Worm (Caenorhabditis elegans): Measurements from ENCODE around the gene pbo-1.

pbo-1 gene

DNA sequence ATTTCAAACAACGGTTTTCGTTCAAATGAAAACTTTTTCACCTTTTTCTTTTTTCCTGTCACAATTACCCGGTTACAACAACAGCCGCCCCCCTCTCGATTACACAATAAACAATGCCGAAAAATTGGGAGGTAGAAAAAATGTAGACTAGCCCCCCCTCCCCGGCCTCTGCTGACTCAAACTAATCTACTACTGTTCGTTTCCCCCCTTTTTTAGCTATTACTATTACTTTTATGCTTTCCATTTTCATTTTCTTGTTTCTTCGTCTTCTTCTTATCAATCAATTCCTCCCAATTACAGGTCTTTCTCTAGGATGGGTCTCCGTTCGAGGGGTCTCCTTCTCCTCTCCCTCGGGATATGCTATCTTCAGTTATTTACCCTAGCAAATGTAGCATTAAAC lies 28.5 kb downstream of the pbo-1 start, which contains the start of gene let-805:
let-805 (plus strand) TSS at position 301 of the 400 bp plus-strand sequence.
- TF ChIP-seq nhr-67 (tag; optimal IDR thresholded peaks at IDR 0.05) (no peak), ztf-11 (tag; optimal IDR thresholded peaks at IDR 0.05) (no peak), nfya-1 (tag; optimal IDR thresholded peaks at IDR 0.05; ENCODE audit: insufficient read depth) (no peak), jun-1 (tag; optimal IDR thresholded peaks at IDR 0.05) (no peak), aly-2 (tag; optimal IDR thresholded peaks at IDR 0.05) (no peak), unc-62 (GFP tag; optimal IDR thresholded peaks at IDR 0.05) (no peak), nhr-237 (tag; optimal IDR thresholded peaks at IDR 0.05) (no peak), nhr-28 (tag; optimal IDR thresholded peaks at IDR 0.05) (no peak), elt-2 (tag; optimal IDR thresholded peaks at IDR 0.05) (no peak), tbx-2 (tag; optimal IDR thresholded peaks at IDR 0.05) (no peak)

DNA sequence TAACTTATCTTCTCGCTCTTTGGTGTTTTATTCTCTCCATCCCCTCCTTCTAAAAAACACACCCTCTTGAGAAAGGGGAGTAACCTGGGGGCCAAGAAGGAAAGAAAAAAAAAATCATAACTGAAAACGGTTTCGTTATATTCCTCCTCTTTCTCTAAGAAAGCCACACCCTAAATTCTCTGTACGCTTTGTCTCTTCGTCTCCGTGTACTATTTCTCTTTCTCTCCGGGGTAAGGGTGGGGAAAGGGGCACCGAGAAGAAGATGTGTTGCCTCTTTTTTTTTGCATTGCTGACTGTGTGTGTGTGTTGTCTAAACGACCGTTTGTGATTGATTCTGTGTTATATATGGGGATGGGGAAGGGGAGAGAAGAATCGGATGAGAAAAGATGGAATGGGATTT lies 30.1 kb downstream of the pbo-1 start:
- TF ChIP-seq ztf-4 (tag; optimal IDR thresholded peaks at IDR 0.05) = no peak
- no peak for TF ChIP-seq zag-1 (tag; optimal IDR thresholded peaks at IDR 0.05)
- TF ChIP-seq nhr-23 (tag; optimal IDR thresholded peaks at IDR 0.05) = peak; percentile 10
- TF ChIP-seq hmg-11 (tag; optimal IDR thresholded peaks at IDR 0.05) = peak; percentile 27
- peak; percentile 29 for TF ChIP-seq nhr-25 (tag; optimal IDR thresholded peaks at IDR 0.05)
- TF ChIP-seq mml-1 (tag; optimal IDR thresholded peaks at IDR 0.05) = no peak

DNA sequence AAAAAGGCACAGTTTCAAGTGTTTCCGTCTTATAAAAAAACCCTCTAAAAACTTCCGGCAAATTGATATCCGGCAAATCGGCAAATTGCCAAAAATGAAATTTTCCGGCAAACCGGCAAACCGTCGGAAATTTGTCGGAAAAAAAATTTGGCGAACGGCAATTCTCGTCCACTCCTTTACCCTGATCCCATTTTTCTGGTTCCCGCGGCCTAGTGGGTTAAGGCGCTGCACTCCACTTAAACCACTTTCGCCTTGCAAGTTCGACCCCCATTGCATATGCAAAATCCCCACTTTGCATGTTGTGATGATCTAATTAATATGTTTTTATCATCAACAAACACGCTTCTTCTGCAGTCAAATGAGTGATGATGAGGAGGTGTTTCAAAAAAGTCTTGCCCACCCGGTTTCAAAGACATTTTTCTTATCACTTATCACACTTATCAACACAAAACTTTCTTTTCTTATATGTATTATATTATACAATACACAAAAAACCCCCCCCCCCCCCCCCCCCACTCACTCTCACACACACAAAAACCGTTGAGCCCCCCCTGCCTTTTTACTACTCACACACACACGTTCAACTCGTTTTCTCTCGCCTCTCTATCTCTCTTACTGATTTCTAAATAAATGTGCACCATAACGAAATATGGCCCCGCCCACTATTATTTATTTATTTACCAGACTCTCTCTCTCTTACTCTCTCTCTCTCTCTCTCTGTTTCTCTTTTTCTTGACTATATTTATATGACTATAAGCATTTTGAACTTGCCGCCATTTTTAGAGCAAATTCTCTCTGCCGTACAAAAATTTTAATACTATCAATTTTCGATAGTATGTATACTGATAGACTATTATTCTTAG lies 33.3 kb downstream of the pbo-1 start:
- TF ChIP-seq elt-2 (tag; optimal IDR thresholded peaks at IDR 0.05) (peak; percentile 73), pha-4 (tag; optimal IDR thresholded peaks at IDR 0.05) (peak; percentile 57), pqm-1 (tag; optimal IDR thresholded peaks at IDR 0.05) (peak; percentile 69), nfya-1 (tag; optimal IDR thresholded peaks at IDR 0.05; ENCODE audit: insufficient read depth) (no peak)

DNA sequence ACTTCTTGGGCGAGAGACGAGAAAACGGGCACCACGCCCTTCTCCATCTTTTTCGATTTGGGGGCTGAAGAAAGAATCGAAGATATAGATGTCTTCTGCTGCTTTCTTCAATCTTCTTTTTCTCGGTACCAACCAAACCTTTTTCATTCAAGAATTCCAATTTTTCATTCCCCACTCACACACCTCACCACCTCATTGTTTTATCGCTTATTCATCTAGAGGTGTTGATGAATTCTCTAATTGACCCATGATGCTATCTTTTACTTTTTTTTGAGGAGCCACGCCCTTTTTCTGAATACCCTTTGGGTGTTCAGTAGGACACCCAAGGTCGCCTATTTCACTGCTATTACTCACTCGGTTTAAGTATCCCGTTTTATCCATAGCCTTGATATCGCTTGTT lies 34.7 kb downstream of the pbo-1 start:
- TF ChIP-seq unc-62 (GFP tag; optimal IDR thresholded peaks at IDR 0.05) (no peak), ztf-4 (tag; optimal IDR thresholded peaks at IDR 0.05) (no peak), sea-2 (GFP tag; optimal IDR thresholded peaks at IDR 0.05) (no peak), jun-1 (tag; optimal IDR thresholded peaks at IDR 0.05) (no peak), ztf-11 (tag; optimal IDR thresholded peaks at IDR 0.05) (no peak), nhr-11 (tag; optimal IDR thresholded peaks at IDR 0.05) (no peak), nhr-25 (tag; optimal IDR thresholded peaks at IDR 0.05) (peak; percentile 51), pha-4 (tag; optimal IDR thresholded peaks at IDR 0.05) (no peak)

DNA sequence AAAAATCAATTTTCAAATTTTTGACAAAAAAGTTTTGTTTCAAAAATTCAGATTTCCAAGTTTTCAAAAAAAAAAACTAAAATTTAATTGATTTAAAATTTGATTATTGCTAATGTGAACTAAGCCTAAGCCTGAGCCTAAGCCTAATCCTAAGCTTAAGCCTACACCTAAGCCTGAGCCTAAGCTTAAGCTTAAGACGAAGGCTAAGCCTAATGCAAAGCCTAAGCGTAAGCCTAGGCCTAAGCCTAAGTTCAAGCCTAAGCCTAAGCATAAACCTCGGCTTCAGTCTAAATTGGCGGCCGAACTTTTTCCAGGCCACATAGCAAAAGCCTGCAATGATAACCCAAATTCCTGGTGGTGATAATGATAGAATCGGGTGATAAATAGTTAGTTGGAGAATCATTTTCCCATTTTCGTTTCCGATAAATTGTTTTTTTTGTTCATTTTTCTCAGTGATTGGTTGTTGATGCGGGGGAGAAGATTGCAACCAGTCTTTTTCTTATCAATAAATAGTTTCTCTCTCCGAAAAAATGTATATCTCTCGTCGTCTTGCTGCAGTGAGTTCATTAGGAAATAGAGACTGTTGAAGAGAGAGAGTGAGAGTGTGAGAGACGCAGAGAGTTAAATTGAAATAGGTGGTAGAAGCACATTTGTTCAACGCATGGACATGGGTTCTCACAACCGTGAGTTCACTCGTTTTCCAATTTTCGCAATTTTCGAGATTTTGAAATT lies 38.9 kb downstream of the pbo-1 start:
- TF ChIP-seq nhr-43 (tag; optimal IDR thresholded peaks at IDR 0.05; ENCODE audit: poor library complexity, severe bottlenecking) (peak; percentile 1), R02D3.7 (tag; optimal IDR thresholded peaks at IDR 0.05) (no peak), nhr-28 (tag; optimal IDR thresholded peaks at IDR 0.05) (no peak), elt-1 (tag; optimal IDR thresholded peaks at IDR 0.05) (no peak), ceh-9 (tag; optimal IDR thresholded peaks at IDR 0.05) (no peak), snpc-4 (tag; optimal IDR thresholded peaks at IDR 0.05) (no peak), nhr-12 (tag; optimal IDR thresholded peaks at IDR 0.05) (no peak), nhr-76 (tag; optimal IDR thresholded peaks at IDR 0.05) (no peak), mml-1 (tag; optimal IDR thresholded peaks at IDR 0.05) (no peak), nhr-11 (tag; optimal IDR thresholded peaks at IDR 0.05) (no peak), ztf-11 (tag; optimal IDR thresholded peaks at IDR 0.05) (no peak), sea-2 (GFP tag; optimal IDR thresholded peaks at IDR 0.05) (no peak), ZK546.5 (tag; optimal IDR thresholded peaks at IDR 0.05) (no peak), ceh-82 (tag; optimal IDR thresholded peaks at IDR 0.05) (no peak), nhr-23 (tag; optimal IDR thresholded peaks at IDR 0.05) (peak; percentile 55), daf-12 (tag; optimal IDR thresholded peaks at IDR 0.05) (no peak), egl-27 (tag; optimal IDR thresholded peaks at IDR 0.05) (no peak), unc-39 (tag; optimal IDR thresholded peaks at IDR 0.05) (no peak), nhr-237 (tag; optimal IDR thresholded peaks at IDR 0.05) (no peak), elt-3 (tag; optimal IDR thresholded peaks at IDR 0.05) (peak in 1 of 3 experiments; percentile 3), elt-2 (tag; optimal IDR thresholded peaks at IDR 0.05) (peak; percentile 67), eor-1 (tag; optimal IDR thresholded peaks at IDR 0.05) (no peak), fos-1 (tag; optimal IDR thresholded peaks at IDR 0.05) (no peak), zag-1 (tag; optimal IDR thresholded peaks at IDR 0.05) (no peak), lin-39 (tag; optimal IDR thresholded peaks at IDR 0.05) (no peak), pqm-1 (tag; optimal IDR thresholded peaks at IDR 0.05) (peak; percentile 52), lin-15B (tag; optimal IDR thresholded peaks at IDR 0.05) (no peak), ama-1 (optimal IDR thresholded peaks at IDR 0.05) (no peak), nhr-67 (tag; optimal IDR thresholded peaks at IDR 0.05) (no peak), pha-4 (tag; optimal IDR thresholded peaks at IDR 0.05) (peak; percentile 37), skn-1 (tag; optimal IDR thresholded peaks at IDR 0.05) (no peak), egl-5 (tag; optimal IDR thresholded peaks at IDR 0.05) (no peak), aly-2 (tag; optimal IDR thresholded peaks at IDR 0.05) (no peak), nfya-1 (tag; optimal IDR thresholded peaks at IDR 0.05; ENCODE audit: insufficient read depth) (no peak)

All from whole organism, L3 larva.